Worm (Caenorhabditis elegans) whole organism, L4/young adult: ENCODE results near the gene R04B5.7.

ENCODE experiments used
- W03F9.2 ChIP-seq: fragments of 150-350 bp; optimal IDR thresholded peaks from 2 replicates; lab custom pipeline; 2014; ENCODE audit warnings: missing biosample characterization, missing genetic modification characterization
- dao-5 ChIP-seq: sonication (generic microtip); optimal IDR thresholded peaks from 2 replicates; lab custom pipeline; 2016; ENCODE audit warnings: missing genotype, missing genetic modification characterization, moderate library complexity, missing compliant biosample characterization
- him-1 ChIP-seq: sonication (generic microtip); optimal IDR thresholded peaks from 2 replicates; lab custom pipeline; 2016; ENCODE audit warnings: missing genotype, missing genetic modification reagents, missing genetic modification characterization, missing compliant biosample characterization

R04B5.7 gene

DNA sequence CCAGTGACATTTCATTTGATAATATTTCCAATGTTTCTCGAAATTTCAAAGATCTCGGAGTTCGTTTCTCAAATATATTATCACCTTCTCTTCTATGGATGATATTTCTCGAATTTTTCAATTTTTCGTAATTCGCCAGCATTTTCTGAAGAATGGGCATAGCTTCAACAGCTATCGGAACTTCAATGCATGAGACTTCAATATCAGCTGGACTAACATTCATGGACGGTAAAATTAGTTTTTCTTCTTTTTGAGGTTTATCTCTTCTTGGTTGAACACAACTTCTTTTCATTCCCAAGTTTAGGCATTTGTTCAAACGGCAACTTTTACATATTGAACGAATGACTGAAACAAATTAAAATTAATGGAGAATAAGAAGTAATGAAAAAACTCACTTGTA lies 9.5 kb downstream of the R04B5.7 start:
- TF ChIP-seq dao-5 (tag; lab: Kevin White, UChicago) (no peak), him-1 (tag; lab: Kevin White, UChicago) (no peak), W03F9.2 (tag; lab: Kevin White, UChicago) (no peak)

DNA sequence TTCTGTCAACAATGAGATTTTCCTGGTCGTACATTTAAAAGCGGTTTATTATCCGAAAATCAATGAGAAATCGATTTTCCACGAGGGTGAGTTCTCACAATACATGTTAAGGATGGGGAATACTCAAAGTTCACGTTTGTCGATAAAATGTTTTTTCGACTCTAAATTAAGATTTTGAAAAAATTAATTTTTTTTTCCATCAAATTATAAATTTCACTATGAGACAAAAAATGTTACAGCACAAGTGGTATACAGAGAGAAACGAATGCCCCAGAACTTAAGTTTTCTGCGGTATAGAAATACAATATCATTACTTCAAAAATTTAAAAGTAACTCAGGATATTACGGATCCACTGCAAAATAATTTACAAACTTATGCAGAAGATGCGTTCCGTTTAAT lies 12.1 kb downstream of the R04B5.7 start, which contains the start of gene R04B5.1:
Gene R04B5.1, minus strand, starts transcription at position 101 of the 400 bp plus-strand sequence.
- TF ChIP-seq him-1 (tag; lab: Kevin White, UChicago) (no peak), dao-5 (tag; lab: Kevin White, UChicago) (no peak), W03F9.2 (tag; lab: Kevin White, UChicago) (no peak)

DNA sequence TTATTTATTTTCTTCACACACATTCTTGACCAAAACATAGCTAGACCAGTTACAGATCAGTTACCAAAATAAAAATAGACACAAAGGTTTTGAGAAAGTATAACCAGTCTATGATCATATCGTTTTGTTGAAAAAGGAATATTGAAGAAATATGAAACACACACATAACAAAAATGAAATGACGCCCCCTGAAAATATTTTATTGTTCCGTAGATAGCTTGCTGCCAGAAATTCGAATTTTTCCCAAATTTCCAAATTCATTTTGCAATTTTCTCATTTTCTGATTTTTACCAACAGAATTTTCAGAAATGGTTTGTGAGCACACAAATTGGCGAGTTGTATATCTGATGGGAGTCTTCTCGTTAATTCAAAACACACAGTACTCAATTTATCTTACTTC lies 14.9 kb downstream of the R04B5.7 start, which contains the start of gene F57A8.7:
Gene F57A8.7, plus strand, starts transcription at position 301 of the 400 bp plus-strand sequence.
- TF ChIP-seq W03F9.2 (tag; lab: Kevin White, UChicago) (no peak), him-1 (tag; lab: Kevin White, UChicago) (no peak), dao-5 (tag; lab: Kevin White, UChicago) (no peak)

DNA sequence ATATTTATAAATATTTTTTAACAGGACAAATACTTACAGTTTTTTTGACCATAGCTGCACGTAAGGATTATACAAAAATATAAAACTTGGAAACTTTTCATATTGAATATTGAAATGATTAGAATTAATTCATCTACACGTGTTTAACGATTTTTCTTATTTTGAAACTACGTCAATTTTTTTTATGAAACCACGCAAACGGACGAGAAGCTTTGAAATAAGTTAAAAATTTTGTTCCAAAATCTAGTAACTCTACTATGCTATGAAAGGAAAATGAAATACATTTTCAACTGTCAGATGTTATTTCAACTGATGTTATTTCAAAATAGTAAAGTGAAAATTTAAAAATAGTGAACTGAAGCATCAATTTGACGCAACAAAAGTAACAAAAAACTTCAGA lies 16.6 kb downstream of the R04B5.7 start, which contains the start of gene F57A8.6:
Gene F57A8.6, minus strand, starts transcription at position 101 of the 400 bp plus-strand sequence.
- TF ChIP-seq him-1 (tag; lab: Kevin White, UChicago) (no peak), dao-5 (tag; lab: Kevin White, UChicago) (no peak), W03F9.2 (tag; lab: Kevin White, UChicago) (no peak)

DNA sequence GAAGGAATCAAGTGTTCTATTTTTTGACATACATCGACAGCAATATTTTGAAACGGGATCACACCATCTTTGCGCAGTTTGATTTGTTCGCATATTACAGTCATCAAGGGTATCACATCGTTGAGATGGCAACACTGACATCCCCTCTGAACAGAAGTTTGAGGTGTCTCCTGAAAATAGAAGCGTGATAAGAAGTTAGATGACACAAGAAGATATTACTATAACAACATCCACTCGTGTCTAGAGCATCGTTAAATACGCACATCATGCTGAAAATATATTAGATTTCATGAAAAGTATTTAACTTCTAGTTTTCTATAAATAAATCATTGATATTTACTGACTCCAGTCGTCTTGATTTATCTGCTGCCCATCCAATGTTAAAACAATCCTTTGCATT lies 17.6 kb downstream of the R04B5.7 start:
- TF ChIP-seq dao-5 (tag; lab: Kevin White, UChicago) (no peak), W03F9.2 (tag; lab: Kevin White, UChicago) (no peak), him-1 (tag; lab: Kevin White, UChicago) (no peak)

DNA sequence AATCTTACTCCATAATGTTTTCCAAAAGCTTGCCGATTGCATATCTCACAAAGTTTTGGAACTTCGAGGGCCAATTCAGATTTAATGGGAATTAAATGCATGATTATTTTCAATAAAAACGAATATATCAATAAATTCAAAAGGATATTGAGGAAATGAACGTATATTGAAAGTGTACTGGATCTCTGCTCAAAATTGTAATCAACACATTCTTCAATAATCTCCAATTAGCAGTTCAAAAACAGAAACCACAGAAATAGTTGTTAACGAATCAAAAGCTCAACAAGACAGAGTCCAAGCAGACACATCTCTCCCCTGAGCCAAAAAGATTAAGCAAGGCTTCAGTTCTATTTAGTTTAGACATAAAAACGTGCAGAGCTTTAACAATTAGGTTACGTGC lies 19.8 kb downstream of the R04B5.7 start, which contains the start of gene nhr-192:
Gene nhr-192, minus strand, starts transcription at position 101 of the 400 bp plus-strand sequence.
- TF ChIP-seq W03F9.2 (tag; lab: Kevin White, UChicago) = no peak
- no peak for TF ChIP-seq dao-5 (tag; lab: Kevin White, UChicago)
- no peak for TF ChIP-seq him-1 (tag; lab: Kevin White, UChicago)

DNA sequence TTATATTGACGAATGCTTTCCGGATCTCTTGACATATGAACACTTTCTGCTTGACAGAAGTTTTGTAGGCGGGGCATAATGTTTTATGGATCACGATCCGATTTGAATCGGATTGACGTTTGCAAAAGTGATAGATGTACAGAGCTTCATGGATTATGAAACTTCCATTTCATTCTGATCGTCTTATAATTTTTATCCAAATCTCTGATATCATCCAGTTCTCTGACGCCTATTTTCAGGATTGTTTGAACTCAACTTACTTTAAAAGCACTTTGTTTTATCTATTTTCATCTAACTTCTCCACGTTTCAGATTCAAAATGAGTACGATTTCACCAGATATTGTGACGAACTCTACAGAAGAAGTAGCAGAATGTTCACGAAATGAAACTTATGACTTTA lies 23.6 kb downstream of the R04B5.7 start, which contains the start of gene npr-39:
Gene npr-39, plus strand, starts transcription at position 301 of the 400 bp plus-strand sequence.
- no peak for TF ChIP-seq him-1 (tag; lab: Kevin White, UChicago)
- TF ChIP-seq W03F9.2 (tag; lab: Kevin White, UChicago) = no peak
- TF ChIP-seq dao-5 (tag; lab: Kevin White, UChicago) = no peak

DNA sequence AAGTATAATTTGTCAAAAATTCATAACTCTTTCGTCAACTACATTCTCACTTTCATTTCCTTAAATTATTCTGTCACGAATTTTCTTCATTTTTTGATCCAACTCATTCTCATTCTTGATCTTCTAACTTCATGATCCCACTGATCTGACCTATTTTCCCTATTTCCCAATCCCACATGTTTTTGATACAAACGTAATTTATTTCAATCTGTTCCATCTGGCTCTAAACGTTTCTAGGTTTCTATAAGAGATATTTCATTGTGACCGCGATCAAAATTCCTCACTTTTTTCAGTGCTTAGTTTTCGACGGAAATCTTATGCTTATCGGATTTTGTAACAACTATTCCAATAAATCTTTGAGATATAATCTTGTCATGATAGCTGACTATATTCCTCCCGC lies 24.7 kb downstream of the R04B5.7 start:
- TF ChIP-seq him-1 (tag; lab: Kevin White, UChicago) (no peak), W03F9.2 (tag; lab: Kevin White, UChicago) (no peak), dao-5 (tag; lab: Kevin White, UChicago) (no peak)

DNA sequence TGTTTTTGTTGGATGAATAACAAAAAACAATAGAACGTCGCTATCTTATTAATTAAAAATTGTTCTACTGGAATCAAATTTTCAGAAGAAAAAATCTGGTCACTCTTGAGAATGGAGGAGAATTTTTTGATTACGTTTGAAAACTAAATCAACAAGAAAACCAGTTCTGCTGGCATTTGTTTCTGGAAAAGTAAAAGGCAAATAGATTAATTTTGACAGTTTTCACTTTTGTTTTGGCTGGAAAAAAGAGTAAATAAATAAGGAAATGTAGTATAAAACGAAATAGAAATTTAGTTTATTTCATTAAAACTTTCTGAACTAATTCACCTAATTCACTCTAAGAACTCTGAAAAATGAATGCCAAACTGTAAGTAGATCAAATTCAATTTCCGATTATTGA lies 26.1 kb downstream of the R04B5.7 start, which contains the start of gene fipr-13:
Gene fipr-13, plus strand, starts transcription at position 301 of the 400 bp plus-strand sequence.
- TF ChIP-seq dao-5 (tag; lab: Kevin White, UChicago) (no peak), W03F9.2 (tag; lab: Kevin White, UChicago) (no peak), him-1 (tag; lab: Kevin White, UChicago) (no peak)

DNA sequence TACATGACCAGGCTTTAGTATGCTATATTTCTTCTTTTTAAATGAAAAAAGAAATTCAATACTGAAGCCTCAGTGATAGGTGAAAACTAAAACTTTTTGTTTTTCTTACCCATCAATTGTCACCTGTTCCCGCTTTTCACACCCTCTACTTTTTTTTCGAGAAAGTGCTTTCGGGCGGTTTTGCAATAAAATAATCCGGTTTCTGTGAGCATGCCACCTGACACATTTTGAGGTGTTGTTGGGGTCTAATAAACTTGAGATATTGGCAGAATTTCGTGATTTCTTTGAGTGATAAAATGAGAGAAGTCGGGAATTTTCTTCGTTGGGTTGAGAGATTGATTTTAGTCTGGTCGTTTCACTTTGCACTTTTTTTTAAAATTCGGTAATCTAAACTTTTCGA lies 30.3 kb downstream of the R04B5.7 start:
- no peak for TF ChIP-seq him-1 (tag; lab: Kevin White, UChicago)
- TF ChIP-seq dao-5 (tag; lab: Kevin White, UChicago) = no peak
- no peak for TF ChIP-seq W03F9.2 (tag; lab: Kevin White, UChicago)

DNA sequence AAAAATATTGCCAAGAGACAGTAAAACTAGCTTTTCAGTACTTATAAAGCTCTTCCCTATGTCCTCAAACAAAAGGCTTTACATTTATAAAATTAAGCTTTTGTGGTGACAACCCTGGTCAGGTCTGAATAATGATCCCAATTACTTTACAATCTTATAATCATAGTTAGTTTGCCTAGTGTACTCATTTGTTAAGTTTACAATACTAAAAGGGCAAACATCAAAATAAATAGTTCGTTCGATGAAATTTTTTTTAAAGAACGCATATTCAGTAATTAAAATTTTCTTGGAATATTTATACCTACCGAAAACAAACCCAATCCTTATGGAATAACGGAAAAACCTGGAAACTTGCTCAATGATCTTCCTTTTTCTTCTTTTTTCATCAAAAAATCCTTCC lies 31.6 kb downstream of the R04B5.7 start:
- TF ChIP-seq him-1 (tag; lab: Kevin White, UChicago) (no peak), W03F9.2 (tag; lab: Kevin White, UChicago) (no peak), dao-5 (tag; lab: Kevin White, UChicago) (no peak)

DNA sequence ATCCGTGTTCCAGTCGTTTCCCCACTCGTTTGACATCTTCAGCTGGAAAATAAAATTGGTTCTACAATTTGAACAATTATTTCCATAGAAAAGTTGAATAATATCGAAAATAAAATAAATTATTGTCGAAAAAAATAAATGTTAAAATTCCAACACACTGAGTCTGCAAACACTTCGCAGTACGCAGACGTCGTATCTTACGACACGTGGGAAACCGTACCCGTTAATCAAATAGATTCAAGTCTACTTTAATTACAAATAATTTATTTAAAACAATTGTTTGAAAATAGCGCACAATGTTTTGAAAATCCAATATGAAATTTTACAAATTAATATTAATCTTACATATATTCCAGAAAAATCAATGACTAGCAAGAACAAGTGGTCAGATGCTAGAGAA lies 35.5 kb downstream of the R04B5.7 start, which contains the start of gene yif-1:
Gene yif-1, minus strand, starts transcription at position 42 of the 400 bp plus-strand sequence.
- TF ChIP-seq dao-5 (tag; lab: Kevin White, UChicago) (no peak), W03F9.2 (tag; lab: Kevin White, UChicago) (no peak), him-1 (tag; lab: Kevin White, UChicago) (no peak)

DNA sequence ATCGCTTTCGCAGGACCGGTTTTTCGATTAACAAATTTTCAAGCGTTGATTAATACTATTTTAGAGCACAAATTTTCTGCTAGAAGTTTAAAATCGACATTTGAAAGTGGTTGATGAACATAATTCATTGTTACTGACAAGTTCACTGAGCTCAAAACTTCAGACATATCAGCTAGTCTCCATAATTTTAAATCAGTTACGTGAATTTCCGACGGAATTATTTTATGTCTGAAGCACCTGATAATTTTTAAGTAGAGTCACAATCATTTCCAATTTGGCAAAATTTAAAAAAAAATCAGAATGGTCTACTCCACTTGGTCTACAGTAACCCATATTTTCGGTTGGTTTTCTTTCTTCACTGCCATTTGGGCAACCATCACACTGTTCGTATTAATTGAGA lies 38.5 kb downstream of the R04B5.7 start, which contains the start of gene str-118:
Gene str-118, plus strand, starts transcription at position 301 of the 400 bp plus-strand sequence.
- TF ChIP-seq W03F9.2 (tag; lab: Kevin White, UChicago) (no peak), him-1 (tag; lab: Kevin White, UChicago) (no peak)

DNA sequence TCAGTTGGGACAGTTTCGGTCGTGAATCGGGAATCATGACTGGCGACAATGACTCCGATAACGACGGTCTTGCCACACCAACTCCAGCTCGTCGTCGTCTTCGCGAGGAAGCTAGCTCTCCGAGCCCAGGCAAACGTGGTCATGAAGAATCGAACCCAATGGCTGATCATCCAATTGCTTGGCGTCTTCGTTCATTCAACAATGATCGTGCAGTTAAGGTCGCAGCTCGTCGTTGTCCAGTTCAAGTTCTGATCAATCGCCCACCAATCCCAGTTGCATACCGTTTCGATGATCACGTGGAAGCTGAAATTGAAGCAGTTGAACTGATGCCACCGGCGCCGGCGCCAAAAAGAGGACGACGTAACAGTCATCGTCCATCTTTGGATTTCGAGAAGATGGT lies 43.2 kb downstream of the R04B5.7 start:
- no peak for TF ChIP-seq dao-5 (tag; lab: Kevin White, UChicago)
